Worm (Caenorhabditis elegans): ENCODE measurements around the gene cogc-8.

DNA sequence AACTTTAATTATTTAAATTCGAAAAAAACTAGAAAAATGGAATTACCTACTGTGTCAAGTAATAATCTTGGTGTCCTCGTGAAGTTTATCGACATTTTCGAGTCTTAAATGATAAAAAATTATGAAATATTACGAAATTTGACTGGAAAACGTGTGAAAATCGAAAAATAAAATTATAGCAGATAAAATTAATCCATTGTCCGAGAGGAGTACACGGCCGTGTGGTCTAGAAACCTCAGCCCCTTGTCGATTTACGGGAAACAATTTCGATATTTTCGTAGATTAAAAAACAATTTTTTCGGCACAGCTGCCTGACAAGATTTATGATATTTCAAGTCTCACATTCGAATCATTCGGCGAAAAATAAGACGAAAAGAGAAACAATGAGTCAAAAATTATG is 16.8 kb downstream of the cogc-8 start, which contains the start of gene R02D3.8:
- TF ChIP-seq T22C8.4 (GFP tag; IDR thresholded peaks at IDR 0.05) (no peak), flt-1 (GFP tag; IDR thresholded peaks at IDR 0.05) (no peak), ztf-29 (GFP tag; IDR thresholded peaks at IDR 0.05) (no peak), ztf-23 (GFP tag; IDR thresholded peaks at IDR 0.05) (no peak), klf-2 (GFP tag; conservative IDR thresholded peaks at IDR 0.05) (no peak), med-1 (GFP tag; optimal IDR thresholded peaks at IDR 0.05; ENCODE audit: insufficient read depth) (no peak)

All from whole organism, midembryonic.